Worm (Caenorhabditis elegans) whole organism, L2 larva: Measurements from ENCODE around the gene cyn-9.

Experiments used
- blmp-1 ChIP-seq: sonication (generic microtip); optimal IDR thresholded peaks from 2 replicates; lab custom pipeline; 2017; ENCODE audit warnings: missing genetic modification characterization, mild to moderate bottlenecking, missing compliant biosample characterization, antibody characterized with exemption, moderate library complexity; ENCODE audit not compliant: insufficient read depth
- crh-2 ChIP-seq: sonication (generic microtip); optimal IDR thresholded peaks from 2 replicates; lab custom pipeline; 2017; ENCODE audit warnings: missing biosample characterization, missing genetic modification characterization
- elt-3 ChIP-seq: sonication (generic microtip); optimal IDR thresholded peaks from 2 replicates; lab custom pipeline; 2017; ENCODE audit warnings: missing biosample characterization, missing genetic modification characterization
- lin-39 ChIP-seq: fragments of 150-350 bp; optimal IDR thresholded peaks from 2 replicates; lab custom pipeline; 2014; ENCODE audit warnings: missing biosample characterization, missing genetic modification reagents, missing genetic modification characterization
- nhr-11 ChIP-seq: fragments of 150-350 bp; optimal IDR thresholded peaks from 2 replicates; lab custom pipeline; 2014; ENCODE audit warnings: missing biosample characterization, missing genetic modification characterization
- nhr-12 ChIP-seq: fragments of 150-350 bp; optimal IDR thresholded peaks from 2 replicates; lab custom pipeline; 2014; ENCODE audit warnings: missing biosample characterization, missing genetic modification characterization
- peb-1 ChIP-seq: fragments of 150-350 bp; optimal IDR thresholded peaks from 2 replicates; lab custom pipeline; 2014; ENCODE audit warnings: missing biosample characterization, missing genetic modification characterization
- snpc-4 ChIP-seq: fragments of 150-350 bp; optimal IDR thresholded peaks from 2 replicates; lab custom pipeline; 2014; ENCODE audit warnings: missing biosample characterization, missing genetic modification characterization
- unc-62 ChIP-seq: fragments of 150-350 bp; optimal IDR thresholded peaks from 2 replicates; lab custom pipeline; 2014; ENCODE audit warnings: missing biosample characterization, missing genetic modification reagents, missing genetic modification characterization
- zag-1 ChIP-seq: fragments of 150-350 bp; optimal IDR thresholded peaks from 2 replicates; lab custom pipeline; 2014; ENCODE audit warnings: missing biosample characterization, missing genetic modification characterization

ce11 chrIII:3734007-3734406 is 34.6 kb upstream of the cyn-9 start, which contains the start of gene F34D10.3:
- TF ChIP-seq zag-1 (tag; lab: Kevin White, UChicago) (no peak), crh-2 (no peak), nhr-11 (tag; lab: Kevin White, UChicago) (no peak), peb-1 (no peak), nhr-12 (tag; lab: Kevin White, UChicago) (no peak), snpc-4 (tag; lab: Kevin White, UChicago) (no peak), lin-39 (tag; lab: Kevin White, UChicago) (no peak), unc-62 (GFP tag; lab: Kevin White, UChicago) (no peak), blmp-1 (tag; lab: Kevin White, UChicago) (no peak), elt-3 (tag; lab: Kevin White, UChicago) (no peak)
